Fruit fly (Drosophila melanogaster): ENCODE results near the gene Cad96Ca.

The Cad96Ca gene

dm6 chr3R:25194723-25195577 lies 13.1 kb downstream of the Cad96Ca start, which contains the start of gene CG13653:
TSS of gene CG13653 (plus strand) at chr3R:25195527.
- TF ChIP-seq vri (GFP tag; optimal IDR thresholded peaks at IDR 0.05) (no peak), CG6792 (GFP tag; optimal IDR thresholded peaks at IDR 0.05) (no peak), CG3919 (GFP tag; optimal IDR thresholded peaks at IDR 0.05) (no peak), CG10669 (GFP tag; optimal IDR thresholded peaks at IDR 0.05) (no peak), CG32006 (GFP tag; optimal IDR thresholded peaks at IDR 0.05) (no peak), CG8632 (GFP tag; optimal IDR thresholded peaks at IDR 0.05) (no peak), Gug (GFP tag; IDR thresholded peaks at IDR 0.05) (no peak), Hr38 (GFP tag; optimal IDR thresholded peaks at IDR 0.05) (no peak), esn (GFP tag; optimal IDR thresholded peaks at IDR 0.05) (no peak), dac (GFP tag; optimal IDR thresholded peaks at IDR 0.05) (no peak), CG10631 (GFP tag; optimal IDR thresholded peaks at IDR 0.05) (no peak), CG6808 (GFP tag; optimal IDR thresholded peaks at IDR 0.05) (no peak), CG9139 (GFP tag; optimal IDR thresholded peaks at IDR 0.05) (no peak), Ets21C (GFP tag; optimal IDR thresholded peaks at IDR 0.05) (no peak), Eip75B (GFP tag; optimal IDR thresholded peaks at IDR 0.05) (no peak), Met (GFP tag; optimal IDR thresholded peaks at IDR 0.05) (no peak), ss (GFP tag; optimal IDR thresholded peaks at IDR 0.05) (no peak), CG15336 (GFP tag; IDR thresholded peaks at IDR 0.05) (no peak), cyc (GFP tag; optimal IDR thresholded peaks at IDR 0.05) (no peak)

- TF ChIP-seq OdsH (GFP tag; optimal IDR thresholded peaks at IDR 0.05) = peak; percentile 22
- TF ChIP-seq cyc (GFP tag; optimal IDR thresholded peaks at IDR 0.05) = peak; percentile 6
- TF ChIP-seq Eip75B (GFP tag; optimal IDR thresholded peaks at IDR 0.05) = peak; percentile 25
- TF ChIP-seq achi (GFP tag; optimal IDR thresholded peaks at IDR 0.05) = no peak
- TF ChIP-seq lz (GFP tag; optimal IDR thresholded peaks at IDR 0.05) = peak; percentile 27
- TF ChIP-seq ss (GFP tag; optimal IDR thresholded peaks at IDR 0.05) = no peak
- no peak for TF ChIP-seq Hr38 (GFP tag; optimal IDR thresholded peaks at IDR 0.05)
- no peak for TF ChIP-seq CG8632 (GFP tag; optimal IDR thresholded peaks at IDR 0.05)
- TF ChIP-seq acj6 (GFP tag; optimal IDR thresholded peaks at IDR 0.05) = no peak
- no peak for TF ChIP-seq Hr4 (GFP tag; optimal IDR thresholded peaks at IDR 0.05)
- TF ChIP-seq CG3919 (GFP tag; optimal IDR thresholded peaks at IDR 0.05) = no peak
- peak; percentile 15 for TF ChIP-seq CG31627 (GFP tag; optimal IDR thresholded peaks at IDR 0.05)
- no peak for TF ChIP-seq CG11762 (GFP tag; optimal IDR thresholded peaks at IDR 0.05; ENCODE audit: insufficient read depth)
- TF ChIP-seq CG6163 (GFP tag; IDR thresholded peaks at IDR 0.05) = peak; percentile 66; the same call in 2 of the 3 replicates
- TF ChIP-seq Met (GFP tag; optimal IDR thresholded peaks at IDR 0.05) = peak; percentile 35
- TF ChIP-seq salr (GFP tag; optimal IDR thresholded peaks at IDR 0.05) = no peak
- no peak for TF ChIP-seq Eip93F (GFP tag; optimal IDR thresholded peaks at IDR 0.05)
- TF ChIP-seq CG6854 (GFP tag; optimal IDR thresholded peaks at IDR 0.05) = peak; percentile 96
- TF ChIP-seq pdm3 (GFP tag; optimal IDR thresholded peaks at IDR 0.05) = peak; percentile 20
- peak; percentile 54 for TF ChIP-seq Eip78C (GFP tag)
- TF ChIP-seq Hr39 (GFP tag; optimal IDR thresholded peaks at IDR 0.05) = peak; percentile 34
- peak; percentile 3 for TF ChIP-seq Smox (GFP tag; optimal IDR thresholded peaks at IDR 0.05)
- no peak for TF ChIP-seq Sox14 (GFP tag; optimal IDR thresholded peaks at IDR 0.05)
- TF ChIP-seq CG3032 (tag; optimal IDR thresholded peaks at IDR 0.05) = peak; percentile 33
- TF ChIP-seq esn (GFP tag; optimal IDR thresholded peaks at IDR 0.05) = no peak
Measured at dm6 chr3R:25193726-25194204, 14.3 kb downstream of the Cad96Ca start, which contains the start of gene lobo. TSS of gene lobo (minus strand) at chr3R:25193776.

- TF ChIP-seq esn (GFP tag; optimal IDR thresholded peaks at IDR 0.05) (no peak), Eip78C (GFP tag) (peak; percentile 23)
Measured at dm6 chr3R:25188990-25189389, 19.1 kb downstream of the Cad96Ca start.
